Worm (Caenorhabditis elegans): Measurements from ENCODE around the gene srxa-1.

- TF ChIP-seq ztf-29 (GFP tag; IDR thresholded peaks at IDR 0.05) = no peak
- no peak for TF ChIP-seq med-1 (GFP tag; optimal IDR thresholded peaks at IDR 0.05; ENCODE audit: insufficient read depth)
- TF ChIP-seq klf-2 (GFP tag; conservative IDR thresholded peaks at IDR 0.05) = no peak
- TF ChIP-seq flt-1 (GFP tag; IDR thresholded peaks at IDR 0.05) = no peak
- TF ChIP-seq tab-1 (GFP tag; IDR thresholded peaks at IDR 0.05) = no peak
- TF ChIP-seq cog-1 (tag; optimal IDR thresholded peaks at IDR 0.05) = no peak
- TF ChIP-seq ztf-23 (GFP tag; IDR thresholded peaks at IDR 0.05) = no peak
- no peak for TF ChIP-seq T22C8.4 (GFP tag; IDR thresholded peaks at IDR 0.05)
Measured at ce11 chrV:20775269-20775668, 43.4 kb downstream of the srxa-1 start, which contains the start of gene F38A6.4.

Data from whole organism, midembryonic.